Fruit fly (Drosophila melanogaster) whole organism, embryonic: Measurements from ENCODE around the gene Ir31a.

ENCODE experiments used
- ATbp ChIP-seq: fragments of 200-800 bp; sonication (Bioruptor generic); optimal IDR thresholded peaks from 2 replicates; lab custom pipeline; 2017; ENCODE audit warnings: missing biosample characterization, mild to moderate bottlenecking, missing genetic modification characterization, missing genetic modification reagents
- Atf-2 ChIP-seq: fragments of 200-800 bp; sonication (Bioruptor generic); optimal IDR thresholded peaks from 2 replicates; lab custom pipeline; 2016; ENCODE audit warnings: missing biosample characterization, missing genetic modification characterization
- CG10366 ChIP-seq: fragments of 200-800 bp; sonication (Bioruptor generic); IDR thresholded peaks from 2 replicates; pipeline ENCODE4 v1.3.6; 2022; ENCODE audit warnings: missing biosample characterization, missing genetic modification characterization
- CG10462 ChIP-seq: fragments of 200-800 bp; sonication (Bioruptor generic); optimal IDR thresholded peaks from 2 replicates; lab custom pipeline; 2016; ENCODE audit warnings: missing biosample characterization, missing genetic modification characterization
- CG10543 ChIP-seq: fragments of 200-800 bp; sonication (Bioruptor generic); optimal IDR thresholded peaks from 3 replicates; lab custom pipeline; 2017; ENCODE audit warnings: missing biosample characterization, mild to moderate bottlenecking, missing genetic modification characterization, moderate library complexity
- CG12071 ChIP-seq: fragments of 200-800 bp; sonication (Bioruptor generic); optimal IDR thresholded peaks from 3 replicates; lab custom pipeline; 2018; ENCODE audit warnings: missing biosample characterization, mild to moderate bottlenecking, missing genetic modification characterization
- CG12236 ChIP-seq: fragments of 200-800 bp; sonication (Bioruptor generic); optimal IDR thresholded peaks from 2 replicates; lab custom pipeline; 2016; ENCODE audit warnings: missing biosample characterization, missing genetic modification characterization
- CG14441 ChIP-seq: fragments of 200-800 bp; sonication (Bioruptor generic); IDR thresholded peaks from 2 replicates; pipeline ENCODE4 v1.3.6; 2022; ENCODE audit warnings: missing biosample characterization, missing genetic modification characterization
- CG15601 ChIP-seq: fragments of 200-800 bp; sonication (Bioruptor generic); optimal IDR thresholded peaks from 3 replicates; lab custom pipeline; 2019; ENCODE audit warnings: missing biosample characterization, mild to moderate bottlenecking, missing genetic modification characterization, moderate library complexity
- CG17612 ChIP-seq: fragments of 200-800 bp; sonication (Bioruptor generic); IDR thresholded peaks from 2 replicates; pipeline ENCODE4 v1.3.6; 2022; ENCODE audit warnings: missing biosample characterization, missing genetic modification characterization
- CG18599 ChIP-seq: fragments of 200-800 bp; sonication (Bioruptor generic); optimal IDR thresholded peaks from 3 replicates; lab custom pipeline; 2017; ENCODE audit warnings: missing biosample characterization, missing genetic modification characterization, mild to moderate bottlenecking, moderate library complexity, missing genetic modification reagents
- CG18764 ChIP-seq: fragments of 200-800 bp; sonication (Bioruptor generic); optimal IDR thresholded peaks from 3 replicates; lab custom pipeline; 2016; ENCODE audit warnings: missing biosample characterization, missing genetic modification characterization
- CG31388 ChIP-seq: fragments of 200-800 bp; sonication (Bioruptor generic); optimal IDR thresholded peaks from 2 replicates; lab custom pipeline; 2016; ENCODE audit warnings: missing biosample characterization, missing genetic modification characterization
- CG4617 ChIP-seq: fragments of 200-800 bp; sonication (Bioruptor generic); optimal IDR thresholded peaks from 3 replicates; lab custom pipeline; 2016; ENCODE audit warnings: missing biosample characterization, missing genetic modification characterization, borderline replicate concordance
- CG4707 ChIP-seq: fragments of 200-800 bp; sonication (Bioruptor generic); optimal IDR thresholded peaks from 2 replicates; lab custom pipeline; 2018; ENCODE audit warnings: missing biosample characterization, mild to moderate bottlenecking, missing genetic modification characterization, moderate library complexity
- CG6272 ChIP-seq: fragments of 200-800 bp; sonication (Bioruptor generic); IDR thresholded peaks from 2 replicates; pipeline ENCODE4 v1.3.6; 2022; ENCODE audit warnings: missing biosample characterization, missing genetic modification characterization
- CG6654 ChIP-seq: fragments of 200-800 bp; sonication (Bioruptor generic); optimal IDR thresholded peaks from 2 replicates; lab custom pipeline; 2017; ENCODE audit warnings: missing biosample characterization, mild to moderate bottlenecking, missing genetic modification characterization
- CkIIα-i1 ChIP-seq: fragments of 200-800 bp; sonication (Bioruptor generic); IDR thresholded peaks from 2 replicates; pipeline ENCODE4 v1.3.6; 2022; ENCODE audit warnings: missing biosample characterization, missing genetic modification characterization
- D19A ChIP-seq: fragments of 200-800 bp; optimal IDR thresholded peaks from 3 replicates; lab custom pipeline; 2019; ENCODE audit warnings: missing biosample characterization, mild to moderate bottlenecking, missing genetic modification characterization, moderate library complexity
- D19B ChIP-seq: fragments of 200-800 bp; sonication (Bioruptor generic); optimal IDR thresholded peaks from 2 replicates; lab custom pipeline; 2017; ENCODE audit warnings: missing biosample characterization, mild to moderate bottlenecking, missing genetic modification characterization
- Dad ChIP-seq: fragments of 200-800 bp; sonication (Bioruptor generic); optimal IDR thresholded peaks from 3 replicates; lab custom pipeline; 2016; ENCODE audit warnings: missing biosample characterization, missing genetic modification characterization
- Elba2 ChIP-seq: fragments of 200-800 bp; sonication (Bioruptor generic); optimal IDR thresholded peaks from 3 replicates; lab custom pipeline; 2016; ENCODE audit warnings: missing biosample characterization, missing genetic modification characterization
- HLHmδ ChIP-seq: fragments of 200-800 bp; sonication (Bioruptor generic); optimal IDR thresholded peaks from 2 replicates; lab custom pipeline; 2018; ENCODE audit warnings: missing biosample characterization, mild to moderate bottlenecking, missing genetic modification characterization, moderate library complexity
- Hmr ChIP-seq: fragments of 200-800 bp; sonication (Bioruptor generic); optimal IDR thresholded peaks from 3 replicates; lab custom pipeline; 2017; ENCODE audit warnings: mild to moderate bottlenecking, missing biosample characterization, missing genetic modification reagents, missing genetic modification characterization
- Meics ChIP-seq: fragments of 200-800 bp; sonication (Bioruptor generic); optimal IDR thresholded peaks from 2 replicates; lab custom pipeline; 2017; ENCODE audit warnings: missing biosample characterization, mild to moderate bottlenecking, missing genetic modification characterization
- Neu2 ChIP-seq: fragments of 200-800 bp; sonication (Bioruptor generic); optimal IDR thresholded peaks from 3 replicates; lab custom pipeline; 2016; ENCODE audit warnings: missing biosample characterization, missing genetic modification characterization, borderline replicate concordance
- Sox100B ChIP-seq: fragments of 200-800 bp; sonication (Bioruptor generic); optimal IDR thresholded peaks from 3 replicates; lab custom pipeline; 2018; ENCODE audit warnings: missing biosample characterization, mild to moderate bottlenecking, missing genetic modification characterization
- Sry-β ChIP-seq: fragments of 200-800 bp; sonication (Bioruptor generic); optimal IDR thresholded peaks from 2 replicates; lab custom pipeline; 2018; ENCODE audit warnings: missing biosample characterization, mild to moderate bottlenecking, missing genetic modification characterization, moderate library complexity
- aop ChIP-seq: fragments of 200-800 bp; sonication (Bioruptor generic); IDR thresholded peaks from 2 replicates; pipeline ENCODE4 v1.3.6; 2022; ENCODE audit warnings: missing biosample characterization, missing genetic modification characterization
- bab2 ChIP-seq: fragments of 200-800 bp; sonication (Bioruptor generic); optimal IDR thresholded peaks from 2 replicates; lab custom pipeline; 2016; ENCODE audit warnings: missing biosample characterization, missing genetic modification characterization
- bcd ChIP-seq: fragments of 200-800 bp; sonication (Bioruptor generic); optimal IDR thresholded peaks from 2 replicates; lab custom pipeline; 2017; ENCODE audit warnings: missing biosample characterization, mild to moderate bottlenecking, missing genetic modification characterization
- cad ChIP-seq: fragments of >200 bp; optimal IDR thresholded peaks from 2 replicates; lab custom pipeline; 2017; ENCODE audit warnings: missing biosample characterization, missing genetic modification characterization
- cas ChIP-seq: fragments of 200-800 bp; sonication (Bioruptor generic); IDR thresholded peaks from 2 replicates; pipeline ENCODE4 v1.3.6; 2022; ENCODE audit warnings: missing biosample characterization, missing genetic modification characterization
- eve ChIP-seq, 2 experiments: fragments of >200 bp; optimal IDR thresholded peaks; 2 replicates each; lab custom pipeline; 2017; ENCODE audit warnings: missing biosample characterization in 2 of 2, missing genetic modification characterization in 2 of 2
- grn ChIP-seq: fragments of 200-800 bp; sonication (Bioruptor generic); optimal IDR thresholded peaks from 3 replicates; lab custom pipeline; 2017; ENCODE audit warnings: missing biosample characterization, missing genetic modification characterization
- jigr1 ChIP-seq: fragments of 200-800 bp; sonication (Bioruptor generic); IDR thresholded peaks from 3 replicates; pipeline ENCODE4 v1.3.6; 2022; ENCODE audit warnings: missing biosample characterization, missing genetic modification characterization
- klu ChIP-seq: fragments of 200-800 bp; sonication (Bioruptor generic); IDR thresholded peaks from 2 replicates; pipeline ENCODE4 v1.3.6; 2022; ENCODE audit warnings: missing biosample characterization, missing genetic modification characterization
- knrl ChIP-seq: fragments of 200-800 bp; sonication (Bioruptor generic); IDR thresholded peaks from 3 replicates; pipeline ENCODE4 v1.3.6; 2022; ENCODE audit warnings: missing biosample characterization, missing genetic modification characterization; ENCODE audit not compliant: partially characterized antibody
- lilli ChIP-seq: fragments of 200-800 bp; sonication (Bioruptor generic); optimal IDR thresholded peaks from 3 replicates; lab custom pipeline; 2016; ENCODE audit warnings: missing biosample characterization, missing genetic modification characterization
- onecut ChIP-seq: fragments of 200-800 bp; sonication (Bioruptor generic); IDR thresholded peaks from 2 replicates; pipeline ENCODE4 v1.3.6; 2022; ENCODE audit warnings: missing biosample characterization, missing genetic modification characterization
- p53 ChIP-seq: fragments of 200-800 bp; sonication (Bioruptor generic); optimal IDR thresholded peaks from 2 replicates; lab custom pipeline; 2016; ENCODE audit warnings: missing biosample characterization, missing genetic modification characterization
- pan ChIP-seq, 4 experiments: fragments of >200 bp in 3 of 4; fragments of 200-800 bp in 1 of 4; sonication (Bioruptor generic) in 1 of 4; optimal IDR thresholded peaks in 3 of 4; IDR thresholded peaks in 1 of 4; 2 replicates each; pipeline versions ENCODE4 v1.3.6 to Lab custom; 2017 to 2022; ENCODE audit warnings: missing biosample characterization in 2 of 4, missing genetic modification characterization in 2 of 4, mixed read lengths in 1 of 4
- pita ChIP-seq: fragments of 200-800 bp; sonication (Bioruptor generic); optimal IDR thresholded peaks from 2 replicates; lab custom pipeline; 2017; ENCODE audit warnings: missing biosample characterization, mild to moderate bottlenecking, missing genetic modification characterization
- sens ChIP-seq: fragments of 200-800 bp; sonication (Bioruptor generic); peaks from one replicate; lab custom pipeline; 2016; ENCODE audit warnings: missing biosample characterization, missing genetic modification characterization
- sima ChIP-seq: fragments of 200-800 bp; sonication (Bioruptor generic); optimal IDR thresholded peaks from 2 replicates; lab custom pipeline; 2016; ENCODE audit warnings: missing biosample characterization, missing genetic modification characterization
- so ChIP-seq: fragments of 200-800 bp; sonication (Bioruptor generic); IDR thresholded peaks from 3 replicates; pipeline ENCODE4 v1.3.6; 2022; ENCODE audit warnings: missing biosample characterization, missing genetic modification characterization
- ttk ChIP-seq: fragments of 200-800 bp; sonication (Bioruptor generic); IDR thresholded peaks from 2 replicates; pipeline ENCODE4 v2.1.2; 2022; ENCODE audit warnings: missing biosample characterization, missing genetic modification characterization
- wek ChIP-seq: fragments of 200-800 bp; sonication (Bioruptor generic); optimal IDR thresholded peaks from 3 replicates; lab custom pipeline; 2018; ENCODE audit warnings: missing biosample characterization, mild to moderate bottlenecking, missing genetic modification characterization, moderate library complexity
- wor ChIP-seq: fragments of 200-800 bp; sonication (Bioruptor generic); IDR thresholded peaks from 2 replicates; pipeline ENCODE4 v1.3.6; 2022; ENCODE audit warnings: missing biosample characterization, missing genetic modification characterization
- z ChIP-seq: fragments of 200-800 bp; sonication (Bioruptor generic); IDR thresholded peaks from 3 replicates; pipeline ENCODE4 v1.3.6; 2022; ENCODE audit warnings: missing biosample characterization, missing genetic modification characterization

Gene Ir31a

dm6 chr2L:10386208-10386805 lies 19.1 kb upstream of the Ir31a start, which contains the start of the genes Cdk1 and mRpS7 (continued):
- TF ChIP-seq pita (GFP tag; lab: Kevin White, UChicago) (no peak), p53 (GFP tag; lab: Kevin White, UChicago) (no peak), CG15601 (peak; percentile 75), CG18764 (GFP tag; lab: Kevin White, UChicago) (no peak), jigr1 (GFP tag; lab: Robert Waterston, UW) (peak; percentile 65; the same call in 1 of the 3 replicates), sens (GFP tag; lab: Kevin White, UChicago) (peak; percentile 94), Elba2 (GFP tag; lab: Kevin White, UChicago) (peak; percentile 29), CG31388 (peak; percentile 23), cad (GFP tag; lab: Kevin White, UChicago) (no peak), D19A (peak; percentile 68), CG10366 (GFP tag; lab: Robert Waterston, UW) (peak; percentile 69; the same call in 1 of the 2 replicates), sima (GFP tag; lab: Kevin White, UChicago) (no peak), bcd (GFP tag; lab: Kevin White, UChicago) (peak; percentile 71), CG12236 (GFP tag; lab: Kevin White, UChicago) (no peak), wor (GFP tag; lab: Robert Waterston, UW) (peak; percentile 56; the same call in 1 of the 2 replicates), knrl (GFP tag; lab: Robert Waterston, UW) (no peak), CkIIα-i1 (GFP tag; lab: Robert Waterston, UW) (no peak), Meics (GFP tag; lab: Kevin White, UChicago) (peak; percentile 79), Atf-2 (GFP tag; lab: Kevin White, UChicago) (peak; percentile 38), aop (no peak), cas (no peak), klu (no peak; the same call in 1 of the 2 replicates), CG6654 (peak; percentile 7), CG10543 (GFP tag; lab: Kevin White, UChicago) (peak; percentile 7), onecut (GFP tag; lab: Robert Waterston, UW) (0 out of 2 replicates have a peak, but pooled peaks have one; percentile 12), D19B (GFP tag; lab: Kevin White, UChicago) (peak; percentile 59), ttk (GFP tag; lab: Robert Waterston, UW) (peak; percentile 63; the same call in 1 of the 2 replicates), wek (peak; percentile 57), CG18599 (peak; percentile 75), Sox100B (peak; percentile 76), CG14441 (peak; percentile 74), CG12071 (GFP tag; lab: Kevin White, UChicago) (no peak), CG6272 (GFP tag; lab: Robert Waterston, UW) (0 out of 2 replicates have a peak, but pooled peaks have one; percentile 7), CG17612 (no peak), so (GFP tag; lab: Robert Waterston, UW) (0 out of 3 replicates have a peak, but pooled peaks have one; percentile 34), lilli (GFP tag; lab: Kevin White, UChicago) (peak; percentile 71), CG4707 (GFP tag; lab: Kevin White, UChicago) (peak; percentile 12), HLHmδ (no peak), bab2 (peak; percentile 59), CG4617 (GFP tag; lab: Kevin White, UChicago) (peak; percentile 23), pan (optimal IDR thresholded peaks at IDR 0.05; lab: Kevin White, UChicago) (no peak), pan (GFP tag; optimal IDR thresholded peaks at IDR 0.05 in 1 of 2, IDR thresholded peaks at IDR 0.05 in 1 of 2) (peak in 1 of 2 experiments; percentile 82), CG10462 (peak; percentile 46), Dad (peak; percentile 21), Hmr (GFP tag; lab: Kevin White, UChicago) (peak; percentile 73), z (GFP tag; lab: Robert Waterston, UW) (no peak), grn (GFP tag; lab: Kevin White, UChicago) (no peak), Neu2 (GFP tag; lab: Kevin White, UChicago) (no peak), ATbp (GFP tag; lab: Kevin White, UChicago) (no peak), eve (GFP tag; optimal IDR thresholded peaks at IDR 0.05; lab: Kevin White, UChicago) (peak in 1 of 2 experiments; percentile 41), Sry-β (GFP tag; lab: Kevin White, UChicago) (no peak)
